Worm (Caenorhabditis elegans): Measurements from ENCODE around the gene R13H7.2.
"Not testable (repeated sequence)": the region's sequence is repeated elsewhere in the genome, so short reads cannot be mapped to it uniquely, and the experiment has no call there.

Gene R13H7.2

ce11 chrIV:6841562-6842282 lies 17.4 kb downstream of the R13H7.2 start:
- no peak for TF ChIP-seq scrt-1 (GFP tag; IDR thresholded peaks at IDR 0.05)
- no peak for TF ChIP-seq sea-1 (GFP tag; conservative IDR thresholded peaks at IDR 0.05)
- TF ChIP-seq hnd-1 (tag; optimal IDR thresholded peaks at IDR 0.05) = no peak
- no peak for TF ChIP-seq tbx-11 (GFP tag; IDR thresholded peaks at IDR 0.05)

ce11 chrIV:6839091-6839522 lies 20.1 kb downstream of the R13H7.2 start:
- TF ChIP-seq hnd-1 (tag; optimal IDR thresholded peaks at IDR 0.05) (no peak), scrt-1 (GFP tag; IDR thresholded peaks at IDR 0.05) (no peak), hmbx-1 (tag; optimal IDR thresholded peaks at IDR 0.05) (no peak), ceh-13 (GFP tag; optimal IDR thresholded peaks at IDR 0.05) (no peak), tbx-11 (GFP tag; IDR thresholded peaks at IDR 0.05) (no peak), ets-7 (tag; optimal IDR thresholded peaks at IDR 0.05) (no peak), tra-4 (tag; optimal IDR thresholded peaks at IDR 0.05) (no peak), flt-1 (GFP tag; IDR thresholded peaks at IDR 0.05) (no peak)

ce11 chrIV:6836769-6837168 lies 22.4 kb downstream of the R13H7.2 start:
- TF ChIP-seq ets-7 (tag; optimal IDR thresholded peaks at IDR 0.05) = no peak
- TF ChIP-seq flt-1 (GFP tag; IDR thresholded peaks at IDR 0.05) = no peak
- TF ChIP-seq ceh-13 (GFP tag; optimal IDR thresholded peaks at IDR 0.05) = no peak
- no peak for TF ChIP-seq hnd-1 (tag; optimal IDR thresholded peaks at IDR 0.05)
- TF ChIP-seq tbx-37 (GFP tag; conservative IDR thresholded peaks at IDR 0.05) = no peak

ce11 chrIV:6834705-6835104 lies 24.5 kb downstream of the R13H7.2 start:
- TF ChIP-seq aly-1 (tag; optimal IDR thresholded peaks at IDR 0.05) = no peak
- no peak for TF ChIP-seq F13C5.2 (tag; optimal IDR thresholded peaks at IDR 0.05)
- TF ChIP-seq B0310.2 (tag; optimal IDR thresholded peaks at IDR 0.05) = no peak
- no peak for TF ChIP-seq ets-7 (tag; optimal IDR thresholded peaks at IDR 0.05)
- TF ChIP-seq ceh-13 (GFP tag; optimal IDR thresholded peaks at IDR 0.05) = no peak
- TF ChIP-seq hmg-4 (GFP tag; optimal IDR thresholded peaks at IDR 0.05) = no peak

ce11 chrIV:6833617-6834016 lies 25.6 kb downstream of the R13H7.2 start:
- no peak for TF ChIP-seq ceh-13 (GFP tag; optimal IDR thresholded peaks at IDR 0.05)
- TF ChIP-seq sea-1 (GFP tag; conservative IDR thresholded peaks at IDR 0.05) = no peak
- no peak for TF ChIP-seq tbx-11 (GFP tag; IDR thresholded peaks at IDR 0.05)
- no peak for TF ChIP-seq F13C5.2 (tag; optimal IDR thresholded peaks at IDR 0.05)
- no peak for TF ChIP-seq tra-4 (tag; optimal IDR thresholded peaks at IDR 0.05)
- no peak for TF ChIP-seq hnd-1 (tag; optimal IDR thresholded peaks at IDR 0.05)
- TF ChIP-seq ceh-36 (tag; optimal IDR thresholded peaks at IDR 0.05) = no peak
- TF ChIP-seq hmg-4 (GFP tag; optimal IDR thresholded peaks at IDR 0.05) = no peak
- no peak for TF ChIP-seq flt-1 (GFP tag; IDR thresholded peaks at IDR 0.05)
- no peak for TF ChIP-seq scrt-1 (GFP tag; IDR thresholded peaks at IDR 0.05)
- TF ChIP-seq pes-1 (GFP tag; IDR thresholded peaks at IDR 0.05) = no peak
- TF ChIP-seq B0310.2 (tag; optimal IDR thresholded peaks at IDR 0.05) = no peak
- no peak for TF ChIP-seq ama-1 (optimal IDR thresholded peaks at IDR 0.05)
- no peak for TF ChIP-seq ets-7 (tag; optimal IDR thresholded peaks at IDR 0.05)
- TF ChIP-seq aly-1 (tag; optimal IDR thresholded peaks at IDR 0.05) = no peak

- no peak for TF ChIP-seq flt-1 (GFP tag; IDR thresholded peaks at IDR 0.05)
- TF ChIP-seq ama-1 (optimal IDR thresholded peaks at IDR 0.05) = no peak
- TF ChIP-seq ceh-36 (tag; optimal IDR thresholded peaks at IDR 0.05) = no peak
- no peak for TF ChIP-seq tbx-37 (GFP tag; conservative IDR thresholded peaks at IDR 0.05)
- no peak for TF ChIP-seq B0310.2 (tag; optimal IDR thresholded peaks at IDR 0.05)
- no peak for TF ChIP-seq pes-1 (GFP tag; IDR thresholded peaks at IDR 0.05)
- TF ChIP-seq tbx-11 (GFP tag; IDR thresholded peaks at IDR 0.05) = no peak
- TF ChIP-seq ceh-13 (GFP tag; optimal IDR thresholded peaks at IDR 0.05) = no peak
- no peak for TF ChIP-seq scrt-1 (GFP tag; IDR thresholded peaks at IDR 0.05)
- TF ChIP-seq sea-1 (GFP tag; conservative IDR thresholded peaks at IDR 0.05) = no peak
- no peak for TF ChIP-seq aly-1 (tag; optimal IDR thresholded peaks at IDR 0.05)
- TF ChIP-seq ets-7 (tag; optimal IDR thresholded peaks at IDR 0.05) = no peak
- TF ChIP-seq tra-4 (tag; optimal IDR thresholded peaks at IDR 0.05) = no peak
- TF ChIP-seq F13C5.2 (tag; optimal IDR thresholded peaks at IDR 0.05) = no peak
- TF ChIP-seq hmbx-1 (tag; optimal IDR thresholded peaks at IDR 0.05) = no peak
- TF ChIP-seq hnd-1 (tag; optimal IDR thresholded peaks at IDR 0.05) = no peak
- TF ChIP-seq hmg-4 (GFP tag; optimal IDR thresholded peaks at IDR 0.05) = no peak
Observed at ce11 chrIV:6832194-6832593, 27.0 kb downstream of the R13H7.2 start.

ce11 chrIV:6829902-6830301 lies 29.3 kb downstream of the R13H7.2 start, which contains the start of gene H20E11.1:
H20E11.1 (plus strand) TSS chrIV:6830145.
- TF ChIP-seq ets-7 (tag; optimal IDR thresholded peaks at IDR 0.05) = no peak
- no peak for TF ChIP-seq hmg-4 (GFP tag; optimal IDR thresholded peaks at IDR 0.05)
- no peak for TF ChIP-seq tra-4 (tag; optimal IDR thresholded peaks at IDR 0.05)
- TF ChIP-seq pes-1 (GFP tag; IDR thresholded peaks at IDR 0.05) = no peak
- no peak for TF ChIP-seq ceh-13 (GFP tag; optimal IDR thresholded peaks at IDR 0.05)
- TF ChIP-seq ceh-36 (tag; optimal IDR thresholded peaks at IDR 0.05) = no peak
- TF ChIP-seq sea-1 (GFP tag; conservative IDR thresholded peaks at IDR 0.05) = no peak
- no peak for TF ChIP-seq hmbx-1 (tag; optimal IDR thresholded peaks at IDR 0.05)

- TF ChIP-seq hnd-1 (tag; optimal IDR thresholded peaks at IDR 0.05); ets-7 (tag; optimal IDR thresholded peaks at IDR 0.05); flt-1 (GFP tag; IDR thresholded peaks at IDR 0.05): not testable (repeated sequence)
Observed at ce11 chrIV:6827477-6827876, 31.7 kb downstream of the R13H7.2 start, which contains the start of gene H20E11.2. H20E11.2 (plus strand) TSS chrIV:6827777.

All from whole organism, early embryonic.